Worm (Caenorhabditis elegans): Measurements from ENCODE around the gene wbp-2.

DNA sequence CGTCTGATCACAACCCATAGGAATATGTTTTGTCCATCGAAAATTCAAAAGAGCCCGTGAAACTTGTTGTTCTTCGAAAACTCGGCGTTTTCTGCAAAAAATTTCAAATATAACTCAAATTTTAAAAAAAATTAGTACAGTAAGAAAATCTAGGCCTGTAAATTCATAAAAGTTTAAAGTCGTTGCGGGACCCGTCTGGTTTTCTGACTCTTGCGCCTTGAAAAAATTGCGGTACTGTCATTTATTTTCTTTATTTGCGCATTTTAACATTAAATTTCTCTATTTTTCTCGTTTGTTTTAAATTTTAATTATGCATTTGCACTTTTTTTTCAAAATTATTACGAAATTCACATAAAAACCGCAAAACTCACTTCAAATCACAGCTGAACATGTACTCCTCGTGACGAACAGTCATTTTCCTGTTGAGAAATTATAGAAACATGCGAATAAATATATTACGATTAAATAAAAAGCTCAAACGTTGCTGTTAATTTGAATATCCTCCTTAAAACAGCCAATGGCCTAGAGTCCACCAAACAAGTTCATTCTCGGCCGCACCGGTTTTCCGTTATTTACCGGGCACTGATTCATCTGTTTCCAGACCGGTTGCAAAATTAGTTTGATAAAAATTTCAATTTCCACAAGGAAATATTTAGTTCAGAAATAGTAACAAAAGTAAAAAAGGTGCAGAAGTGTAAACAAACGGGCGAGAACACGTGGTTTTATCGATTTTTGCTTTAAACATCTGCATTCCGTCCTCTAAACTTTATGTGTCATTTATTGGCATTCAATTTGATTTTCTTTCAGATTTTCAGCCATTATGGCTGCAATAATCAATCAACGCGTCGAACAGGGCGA, 10.3 kb upstream of the wbp-2 start, which contains the start of the genes csa-1 and wdfy-2:
- TF ChIP-seq flt-1 (GFP tag; IDR thresholded peaks at IDR 0.05) (no peak), ama-1 (optimal IDR thresholded peaks at IDR 0.05) (no peak), pes-1 (GFP tag; IDR thresholded peaks at IDR 0.05) (no peak), F13C5.2 (tag; optimal IDR thresholded peaks at IDR 0.05) (no peak), hmg-4 (GFP tag; optimal IDR thresholded peaks at IDR 0.05) (no peak), scrt-1 (GFP tag; IDR thresholded peaks at IDR 0.05) (no peak), B0310.2 (tag; optimal IDR thresholded peaks at IDR 0.05) (no peak), ceh-36 (tag; optimal IDR thresholded peaks at IDR 0.05) (no peak)

Measured in whole organism, early embryonic.